Worm (Caenorhabditis elegans): ENCODE data around the gene C37H5.13.

DNA sequence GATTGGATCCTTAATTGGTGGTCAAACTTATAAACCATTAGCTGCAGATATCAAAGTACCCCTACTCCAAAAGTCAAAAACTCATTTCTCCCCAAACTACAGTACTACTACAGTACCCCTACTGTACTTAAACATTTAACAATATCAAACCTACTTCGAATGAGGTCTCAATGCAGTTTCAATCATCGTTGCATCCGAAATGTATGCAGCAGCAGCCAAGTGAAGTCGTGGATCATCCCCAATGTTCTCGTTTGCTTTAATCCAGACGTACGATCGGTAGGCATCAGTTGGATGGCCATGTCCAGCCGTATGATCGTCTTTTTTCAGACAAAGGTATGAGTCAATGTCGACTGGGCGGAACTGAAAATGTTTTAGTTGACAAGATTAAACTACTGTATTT is 5.2 kb downstream of the C37H5.13 start:
- TF ChIP-seq attf-3 (GFP tag; conservative IDR thresholded peaks at IDR 0.05) (no peak), tlf-1 (GFP tag; optimal IDR thresholded peaks at IDR 0.05) (no peak), F39B2.1 (GFP tag; IDR thresholded peaks at IDR 0.05) (no peak), B0336.3 (GFP tag; IDR thresholded peaks at IDR 0.05) (no peak), hrde-1 (tag; optimal IDR thresholded peaks at IDR 0.05; ENCODE audit: borderline replicate concordance) (no peak), him-1 (tag; optimal IDR thresholded peaks at IDR 0.05) (no peak), rcor-1 (GFP tag; IDR thresholded peaks at IDR 0.05) (no peak), bed-1 (GFP tag; IDR thresholded peaks at IDR 0.05) (no peak), ztf-22 (GFP tag; optimal IDR thresholded peaks at IDR 0.05) (no peak)

All from whole organism, young adult.